Worm (Caenorhabditis elegans) whole organism, late embryonic: Measurements from ENCODE around the gene dpf-2.

Source experiments
- F13H6.1 ChIP-seq: sonication (generic microtip); optimal IDR thresholded peaks from 2 replicates; lab custom pipeline; 2016; ENCODE audit warnings: missing genetic modification characterization, missing compliant biosample characterization
- K09A11.1 ChIP-seq: sonication (generic microtip); optimal IDR thresholded peaks from 2 replicates; lab custom pipeline; 2017; ENCODE audit warnings: antibody characterized with exemption, mild to moderate bottlenecking, missing genetic modification characterization, missing compliant biosample characterization; ENCODE audit not compliant: insufficient read depth
- ama-1 ChIP-seq: fragments of 150-350 bp; optimal IDR thresholded peaks from 2 replicates; lab custom pipeline; 2014
- ets-4 ChIP-seq: sonication (generic microtip); optimal IDR thresholded peaks from 2 replicates; lab custom pipeline; 2016; ENCODE audit warnings: missing genetic modification characterization, missing compliant biosample characterization
- hlh-30 ChIP-seq: sonication (generic microtip); optimal IDR thresholded peaks from 2 replicates; lab custom pipeline; 2017; ENCODE audit warnings: antibody characterized with exemption, missing genetic modification characterization, missing compliant biosample characterization; ENCODE audit not compliant: insufficient read depth
- nhr-11 ChIP-seq: fragments of 150-350 bp; optimal IDR thresholded peaks from 2 replicates; lab custom pipeline; 2014; ENCODE audit warnings: missing biosample characterization, missing genetic modification characterization
- pat-9 ChIP-seq: fragments of 200-800 bp; sonication (Bioruptor generic); optimal IDR thresholded peaks from 2 replicates; lab custom pipeline; 2018; ENCODE audit warnings: mild to moderate bottlenecking, missing genetic modification characterization, moderate library complexity, missing compliant biosample characterization
- pqm-1 ChIP-seq: sonication (generic microtip); optimal IDR thresholded peaks from 2 replicates; lab custom pipeline; 2016; ENCODE audit warnings: missing genetic modification characterization, missing compliant biosample characterization
- ttx-3 ChIP-seq: sonication (generic microtip); optimal IDR thresholded peaks from 2 replicates; lab custom pipeline; 2016; ENCODE audit warnings: missing genetic modification reagents, missing genetic modification characterization, missing compliant biosample characterization

DNA sequence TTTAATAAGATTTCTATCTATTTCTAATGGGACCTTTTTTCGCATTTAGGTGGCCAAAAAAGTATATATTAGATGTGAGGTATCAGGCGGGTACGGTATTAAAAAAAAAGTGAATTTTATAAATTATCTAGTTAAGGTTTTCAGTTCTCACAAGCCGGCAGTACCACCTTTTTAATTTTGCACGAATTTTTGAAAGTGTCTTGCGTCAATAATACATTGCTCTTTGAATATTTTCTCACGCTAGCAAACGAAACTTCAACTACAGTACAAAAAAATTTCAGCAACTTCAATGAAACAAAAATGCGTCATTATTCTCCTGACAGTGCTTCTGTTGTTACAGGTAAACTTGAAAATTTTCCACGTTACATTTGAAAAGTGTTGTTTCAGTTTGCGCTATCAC is 24.7 kb upstream of the dpf-2 start, which contains the start of gene F42D1.4:
- TF ChIP-seq hlh-30 (tag; lab: Kevin White, UChicago) (no peak), ama-1 (lab: Kevin White, UChicago) (no peak), ets-4 (tag; lab: Kevin White, UChicago) (no peak), nhr-11 (tag; lab: Kevin White, UChicago) (no peak), ttx-3 (tag; lab: Kevin White, UChicago) (no peak), pqm-1 (tag; lab: Kevin White, UChicago) (no peak), F13H6.1 (tag; lab: Kevin White, UChicago) (no peak), K09A11.1 (tag; lab: Kevin White, UChicago) (no peak), pat-9 (no peak)
